Fruit fly (Drosophila melanogaster): ENCODE data around the gene Top3alpha.

Gene Top3alpha

DNA sequence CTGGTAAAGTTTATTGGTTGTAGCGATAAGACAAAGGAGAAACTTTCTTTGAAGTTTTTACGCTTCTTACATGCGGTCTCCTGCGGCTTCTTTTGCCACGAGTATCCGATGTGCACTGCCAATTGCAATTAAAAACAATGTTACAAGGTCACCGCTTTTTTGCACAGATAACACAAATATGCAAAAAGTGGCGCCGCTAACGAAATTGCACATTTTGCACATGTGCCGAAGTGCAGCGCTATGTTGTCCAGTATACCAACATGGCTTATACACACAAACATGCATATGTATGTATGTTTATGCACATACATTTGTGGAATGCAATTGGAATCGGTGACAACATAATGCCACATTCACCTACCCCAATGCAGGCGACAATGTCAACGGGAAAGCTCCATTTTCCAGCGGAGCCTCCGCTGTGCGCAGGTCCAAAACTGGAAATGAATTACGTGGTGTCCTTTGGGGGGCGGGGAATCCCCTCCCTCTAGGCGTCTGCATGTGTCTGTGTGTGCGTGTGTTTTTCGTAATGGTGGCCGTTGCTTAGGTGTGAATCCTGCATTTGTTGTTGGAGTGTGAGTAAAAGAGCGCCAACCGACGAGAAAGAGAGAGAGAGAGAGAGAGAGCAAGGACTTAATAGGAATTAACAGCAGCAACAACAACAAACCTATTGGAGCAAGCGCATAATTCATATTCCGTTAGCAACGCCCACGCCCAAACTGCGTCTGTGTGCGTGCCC lies 18.6 kb upstream of the Top3alpha start:
- TF ChIP-seq CG17801 (GFP tag; optimal IDR thresholded peaks at IDR 0.05; ENCODE audit: partially characterized antibody), result no peak

DNA sequence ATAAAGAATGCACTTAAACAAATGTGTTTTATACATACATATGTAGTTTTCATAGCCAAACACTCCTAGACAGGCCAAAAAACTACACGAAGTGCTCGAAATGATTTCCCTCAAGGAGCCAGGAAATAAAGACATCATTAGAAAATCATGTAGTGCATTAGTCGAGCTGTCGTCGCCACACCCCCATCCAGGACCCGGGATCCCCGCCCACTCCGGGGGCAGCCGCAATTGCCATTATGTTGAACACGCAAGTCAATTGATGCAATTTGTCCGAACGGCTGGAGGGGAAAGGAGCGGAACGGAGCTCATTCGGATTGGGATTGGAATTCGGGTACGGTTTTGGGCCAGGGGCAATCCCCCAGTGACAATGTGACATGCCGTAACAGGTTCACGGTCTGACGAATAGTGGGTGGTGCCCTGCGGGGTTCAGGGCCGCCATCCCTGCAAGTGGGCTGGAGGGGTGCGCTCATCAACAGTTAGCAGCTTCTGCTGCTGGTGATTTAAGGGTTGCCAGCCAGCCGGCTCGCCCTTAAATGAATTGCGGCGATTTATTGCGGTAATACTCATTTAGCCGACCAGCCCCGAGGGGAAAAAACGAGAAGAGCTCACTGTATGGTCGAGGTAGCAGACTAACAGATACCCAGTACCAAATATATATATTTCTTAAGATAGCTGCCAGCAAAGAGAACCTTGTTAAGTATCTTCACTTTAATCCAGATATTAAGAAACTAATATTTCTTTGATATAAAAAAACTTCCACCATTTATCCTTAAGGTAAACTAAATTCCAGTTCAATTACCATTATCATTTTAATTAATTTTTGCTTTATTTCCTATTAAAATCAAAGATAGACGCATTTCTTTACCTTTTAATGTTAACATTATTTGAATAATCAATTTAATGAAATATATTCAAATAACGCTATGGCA lies 17.3 kb upstream of the Top3alpha start:
- no peak for TF ChIP-seq CG17801 (GFP tag; optimal IDR thresholded peaks at IDR 0.05; ENCODE audit: partially characterized antibody)

DNA sequence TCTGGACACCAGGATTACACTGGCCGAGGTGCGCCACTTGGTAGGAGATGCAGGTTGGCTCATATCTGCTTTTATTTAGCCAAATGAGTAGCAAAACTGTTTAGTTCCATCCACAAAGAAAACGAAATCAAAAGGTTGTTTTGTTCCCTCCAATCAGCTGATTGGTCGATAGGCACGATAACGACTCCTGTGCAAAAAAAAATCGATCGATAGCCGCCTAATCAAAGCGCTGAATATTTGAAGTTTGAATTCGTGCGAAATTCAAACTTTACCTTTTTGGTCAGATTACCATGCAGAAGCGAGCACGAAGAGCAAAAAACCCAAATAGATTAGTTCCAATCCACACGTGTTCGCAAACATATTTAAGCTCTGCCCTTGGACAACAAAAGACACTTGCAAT lies 13.4 kb upstream of the Top3alpha start, which contains the start of the genes CG10195 and CG13084:
Gene CG10195, minus strand, starts transcription at position 167 of the 400 bp plus-strand sequence.
Gene CG13084, plus strand, starts transcription at position 392 of the 400 bp plus-strand sequence.
- no peak for TF ChIP-seq CG17801 (GFP tag; optimal IDR thresholded peaks at IDR 0.05; ENCODE audit: partially characterized antibody)

DNA sequence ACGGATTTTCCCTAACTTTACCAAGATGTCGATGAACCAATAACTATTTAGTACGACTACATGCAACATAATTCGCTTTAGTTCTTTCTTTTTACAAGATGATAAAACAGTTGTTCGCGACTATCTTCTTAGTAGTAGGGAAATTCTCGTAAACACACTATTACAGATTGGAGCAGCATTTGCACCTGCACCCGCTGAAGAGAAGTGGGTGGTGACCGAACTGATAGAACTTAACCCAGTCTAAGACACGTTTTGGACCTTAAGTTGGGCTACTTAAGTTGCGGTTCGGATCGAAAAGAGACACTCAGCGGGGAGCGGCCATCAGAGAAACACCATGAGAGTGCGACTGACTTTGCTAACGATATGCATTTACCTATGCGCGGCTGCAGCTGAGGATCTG lies 10.8 kb upstream of the Top3alpha start, which contains the start of gene CG13083:
Gene CG13083, plus strand, starts transcription at position 301 of the 400 bp plus-strand sequence.
- no peak for TF ChIP-seq CG17801 (GFP tag; optimal IDR thresholded peaks at IDR 0.05; ENCODE audit: partially characterized antibody)

DNA sequence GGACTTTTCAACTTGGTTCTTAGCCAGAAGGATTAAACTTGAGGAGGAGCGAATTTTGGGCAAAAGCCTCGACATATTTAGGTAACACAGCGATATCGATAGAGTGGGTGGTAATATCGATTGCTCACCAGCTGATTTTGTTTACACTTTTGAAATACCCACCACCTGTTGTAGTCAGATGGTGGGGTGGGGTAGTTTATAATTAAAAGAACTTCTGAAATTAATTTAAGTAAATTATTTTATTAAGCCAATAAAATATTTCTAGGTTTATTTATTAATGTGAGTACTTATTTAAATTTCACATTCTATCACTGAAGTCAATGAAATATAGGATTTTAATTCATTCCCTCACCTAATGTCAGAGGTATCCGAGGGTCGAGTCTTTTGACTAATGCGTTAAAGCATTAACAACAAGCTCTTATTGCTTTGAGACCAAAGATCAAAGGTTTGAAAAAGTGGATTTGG lies 7.9 kb upstream of the Top3alpha start, which contains the start of the genes CG10194 and CG18094:
Gene CG10194, minus strand, starts transcription at position 108 of the 465 bp plus-strand sequence.
Gene CG18094, plus strand, starts transcription at position 266 of the 465 bp plus-strand sequence.
- TF ChIP-seq CG17801 (GFP tag; optimal IDR thresholded peaks at IDR 0.05; ENCODE audit: partially characterized antibody), result peak; percentile 85

DNA sequence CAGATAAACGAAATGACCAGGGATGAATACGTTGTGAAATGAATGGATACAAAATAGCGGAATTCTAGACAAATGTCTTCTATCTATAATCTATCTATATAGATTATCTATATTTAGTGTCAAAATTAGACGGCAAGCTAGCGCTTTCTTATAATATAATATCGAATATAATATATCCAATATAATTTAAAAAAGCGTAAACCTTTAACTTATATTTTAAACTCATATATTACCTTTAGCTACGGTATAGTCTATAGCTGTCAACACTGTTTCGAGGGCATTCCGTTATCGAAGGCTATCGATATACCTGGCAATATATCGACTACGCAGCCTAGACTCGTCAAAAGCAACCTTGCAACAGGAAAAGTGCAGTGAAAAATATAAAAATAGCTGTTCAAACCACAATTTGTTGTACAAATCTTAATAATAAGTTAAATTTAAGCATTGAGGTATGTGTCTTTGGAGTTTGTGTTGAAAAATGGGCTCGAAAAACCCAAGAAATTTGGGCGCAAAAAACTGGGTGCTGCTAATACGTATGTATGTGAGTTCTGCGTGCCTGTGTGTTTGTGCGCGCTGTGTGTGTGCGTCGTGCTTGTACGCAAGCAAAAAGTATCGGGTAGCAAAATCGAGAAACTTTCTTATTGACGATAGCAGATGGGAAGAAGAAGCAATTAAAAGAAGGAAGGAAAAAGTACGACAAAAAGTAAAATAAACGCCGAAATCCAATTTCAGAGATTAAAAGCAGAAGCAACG lies 4.9 kb upstream of the Top3alpha start, which contains the start of the genes swm and Ctu2:
Gene swm, plus strand, starts transcription at position 318 of the 753 bp plus-strand sequence.
Gene Ctu2, minus strand, starts transcription at position 320 of the 753 bp plus-strand sequence.
- peak; percentile 76 for TF ChIP-seq CG17801 (GFP tag; optimal IDR thresholded peaks at IDR 0.05; ENCODE audit: partially characterized antibody)

DNA sequence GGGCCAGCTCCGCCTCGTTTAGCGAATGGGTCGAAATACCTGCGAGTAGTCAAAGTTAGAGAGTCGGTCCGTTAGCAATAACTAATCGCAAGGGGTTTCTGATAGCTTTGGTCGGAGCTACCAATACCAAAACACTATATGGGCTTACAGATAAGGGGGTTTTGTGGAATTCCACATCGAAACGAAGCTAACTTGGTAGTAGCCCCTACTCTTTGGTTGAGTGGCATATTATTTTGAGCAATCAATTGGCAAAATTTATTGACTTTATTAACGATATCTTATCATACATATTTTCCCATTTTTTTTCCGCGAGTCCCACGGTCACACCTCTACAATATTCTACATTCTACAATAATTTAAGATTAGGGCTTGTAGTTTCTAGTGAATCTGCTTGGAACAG lies 8.4 kb downstream of the Top3alpha start:
- TF ChIP-seq CG17801 (GFP tag; optimal IDR thresholded peaks at IDR 0.05; ENCODE audit: partially characterized antibody), result no peak

DNA sequence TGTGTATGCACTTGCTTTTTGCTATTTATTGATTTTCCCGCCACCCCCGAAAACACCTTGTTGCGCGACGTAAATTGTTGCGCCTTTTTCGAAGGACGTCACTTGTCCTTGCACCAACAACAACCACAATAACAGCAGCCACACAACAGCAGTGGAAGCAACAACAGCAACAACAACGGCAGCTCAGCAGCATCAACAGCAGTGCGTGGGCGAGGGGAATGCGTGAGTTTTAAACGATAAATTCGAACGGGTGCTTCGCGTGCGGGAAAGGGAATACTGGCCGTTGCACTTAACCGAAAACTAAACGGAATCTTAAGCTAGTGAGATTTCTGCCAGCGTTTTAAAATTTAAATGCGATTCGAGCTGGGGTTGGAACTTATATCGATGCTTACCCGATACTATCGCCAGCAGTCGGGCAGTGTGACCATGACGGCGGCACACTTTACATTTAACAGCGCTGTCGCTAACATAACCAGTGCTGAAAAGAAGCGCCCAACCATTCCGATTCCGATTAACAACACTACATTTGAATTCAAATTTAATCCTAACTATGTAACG lies 10.5 kb downstream of the Top3alpha start, which contains the start of gene cyst:
Gene cyst, minus strand, starts transcription at position 404 of the 558 bp plus-strand sequence.
- no peak for TF ChIP-seq CG17801 (GFP tag; optimal IDR thresholded peaks at IDR 0.05; ENCODE audit: partially characterized antibody)

DNA sequence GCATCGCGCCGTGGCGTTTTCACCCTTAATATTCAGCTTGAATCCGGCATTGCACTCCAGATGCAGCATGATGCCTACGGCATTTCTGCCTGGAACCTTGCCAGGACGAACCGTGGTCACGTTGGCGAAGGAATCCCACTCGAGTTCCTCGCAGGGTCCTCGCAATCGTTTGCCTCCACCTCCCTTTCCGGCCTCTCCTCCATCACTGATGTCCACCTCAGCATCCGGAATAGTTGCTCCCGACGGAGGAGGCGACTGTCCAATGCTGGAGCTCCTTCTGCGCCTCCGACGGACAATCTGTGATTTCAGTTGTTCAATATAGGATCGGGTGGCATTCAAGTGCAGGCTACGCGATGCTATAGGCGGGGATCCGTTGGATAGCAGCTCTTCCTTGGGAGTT lies 14.2 kb downstream of the Top3alpha start:
- no peak for TF ChIP-seq CG17801 (GFP tag; optimal IDR thresholded peaks at IDR 0.05; ENCODE audit: partially characterized antibody)

DNA sequence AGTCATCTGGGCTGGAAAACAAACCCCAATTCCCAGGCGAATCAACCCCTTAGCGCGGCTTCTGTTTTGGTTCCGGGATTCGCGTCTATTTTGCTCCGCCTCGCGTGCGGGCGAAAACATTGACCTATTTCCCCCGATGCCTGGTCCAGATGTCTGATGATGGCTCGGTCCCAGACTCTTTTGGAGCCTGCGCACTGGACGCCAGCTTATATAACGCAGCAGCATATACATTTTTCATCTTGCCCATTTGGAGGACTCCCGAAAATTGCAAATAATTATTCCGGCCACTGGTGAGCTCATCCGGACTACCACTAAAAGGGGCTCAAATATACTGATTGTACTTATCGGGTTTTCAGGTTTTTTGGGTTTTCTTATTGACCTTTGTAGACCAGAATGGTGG lies 18.1 kb downstream of the Top3alpha start:
- TF ChIP-seq CG17801 (GFP tag; optimal IDR thresholded peaks at IDR 0.05; ENCODE audit: partially characterized antibody), result no peak

DNA sequence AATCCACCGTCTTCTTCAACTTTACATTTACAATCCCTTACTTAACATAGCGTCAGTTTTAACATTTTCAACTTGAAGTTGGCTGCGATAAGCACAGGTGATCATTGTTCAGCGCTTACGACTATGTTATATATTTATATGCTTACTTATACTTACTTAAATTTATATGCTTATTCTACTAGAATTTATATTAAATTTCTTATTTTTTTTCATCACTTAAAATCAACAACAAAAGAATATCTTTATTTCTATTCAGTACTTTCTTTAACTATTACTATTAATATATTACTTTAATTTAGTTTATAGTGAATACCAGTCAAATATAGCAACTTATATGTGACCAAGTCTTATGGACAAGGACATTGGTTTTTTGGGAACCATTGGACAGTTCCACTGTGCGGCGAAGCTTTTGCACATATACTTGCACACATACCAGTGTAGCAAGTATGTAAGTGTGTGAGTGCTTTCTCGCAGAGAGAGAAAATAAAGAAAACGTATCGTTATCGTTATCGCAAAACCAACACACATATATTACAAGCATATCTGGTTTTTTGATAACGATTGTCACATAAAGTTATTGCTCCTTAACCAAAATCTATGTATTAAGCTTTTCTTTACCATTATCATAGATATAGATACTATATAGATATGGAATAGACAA lies 19.3 kb downstream of the Top3alpha start, which contains the start of gene Hasp:
Gene Hasp, minus strand, starts transcription at position 51 of the 661 bp plus-strand sequence.
- no peak for TF ChIP-seq CG17801 (GFP tag; optimal IDR thresholded peaks at IDR 0.05; ENCODE audit: partially characterized antibody)

DNA sequence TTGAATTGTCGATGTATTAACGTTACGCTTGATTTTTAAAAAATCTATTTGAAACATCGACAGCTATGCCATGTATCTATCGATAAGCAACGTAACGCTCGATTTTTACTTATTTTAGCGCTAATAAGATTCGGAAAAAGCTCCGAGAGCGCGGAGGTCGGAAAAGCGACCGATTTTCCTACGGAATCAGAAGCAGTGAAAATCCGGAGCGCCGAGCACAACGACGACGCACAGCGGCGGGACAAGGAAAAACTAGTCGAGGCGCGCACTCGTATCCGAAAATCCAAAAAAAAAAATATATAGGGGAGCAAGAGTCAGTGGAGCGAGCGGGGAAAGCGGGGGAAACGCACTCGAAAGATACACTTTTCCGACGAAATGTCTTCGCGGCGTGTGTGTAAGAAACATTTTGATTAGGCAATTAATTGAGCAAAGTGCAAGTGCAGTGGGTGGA lies 20.7 kb downstream of the Top3alpha start, which contains the start of gene CG10132:
Gene CG10132, plus strand, starts transcription at position 189 of the 451 bp plus-strand sequence.
- TF ChIP-seq CG17801 (GFP tag; optimal IDR thresholded peaks at IDR 0.05; ENCODE audit: partially characterized antibody), result no peak

DNA sequence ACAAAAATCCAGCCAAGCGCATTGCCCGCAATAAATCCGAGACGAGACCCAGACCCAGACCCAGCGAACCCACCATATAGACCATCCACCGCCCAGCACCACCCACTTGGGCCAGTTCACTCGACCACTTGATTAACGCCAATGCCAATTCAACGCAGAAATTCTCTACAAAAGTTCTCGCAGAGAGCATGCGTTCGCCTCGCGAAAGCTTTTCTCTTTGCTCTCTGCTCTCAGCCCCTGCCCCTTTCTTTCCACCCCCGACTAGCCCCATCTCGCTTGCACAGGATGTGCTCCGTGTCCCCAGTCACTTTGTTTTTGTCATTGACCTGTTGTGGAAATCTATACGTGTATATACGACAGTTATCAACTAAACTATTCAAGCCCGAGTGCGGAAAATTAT lies 21.6 kb downstream of the Top3alpha start:
- no peak for TF ChIP-seq CG17801 (GFP tag; optimal IDR thresholded peaks at IDR 0.05; ENCODE audit: partially characterized antibody)

Measured in ovary, adult (tissue).